Worm (Caenorhabditis elegans): ENCODE results near the gene F22B7.9.

F22B7.9 gene

DNA sequence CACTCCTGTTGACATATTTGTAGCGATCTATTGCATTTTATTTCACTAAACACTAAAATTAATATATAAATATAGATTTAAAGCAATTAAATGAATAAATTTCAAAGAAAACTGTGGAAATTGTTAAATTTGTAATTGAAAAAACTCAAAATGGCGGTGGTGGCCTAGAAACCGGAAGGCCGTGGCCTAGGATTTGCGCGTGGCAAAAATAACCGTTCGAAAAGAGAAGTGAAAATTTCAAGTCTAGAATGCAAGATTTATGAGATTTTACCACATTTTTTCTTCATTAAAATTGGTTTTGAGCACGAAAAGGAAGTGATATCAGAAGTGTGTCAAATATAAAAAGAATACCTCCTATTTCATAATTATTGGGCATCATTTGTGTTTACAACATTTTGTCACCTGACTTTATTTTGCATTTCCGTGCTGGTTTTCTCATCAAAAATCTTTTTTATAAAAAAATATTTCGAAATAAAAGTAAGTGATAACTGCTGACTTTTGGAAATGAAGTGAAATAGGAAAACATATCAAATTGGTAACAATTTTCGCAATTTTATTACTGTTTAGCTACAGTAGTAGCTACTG, 30.0 kb upstream of the F22B7.9 start, which contains the start of gene fli-1:
fli-1 (minus strand) TSS at position 58 of the 585 bp plus-strand sequence.
- TF ChIP-seq sptf-1 (tag; optimal IDR thresholded peaks at IDR 0.05), result peak; percentile 51
- no peak for TF ChIP-seq unc-39 (tag; optimal IDR thresholded peaks at IDR 0.05)

DNA sequence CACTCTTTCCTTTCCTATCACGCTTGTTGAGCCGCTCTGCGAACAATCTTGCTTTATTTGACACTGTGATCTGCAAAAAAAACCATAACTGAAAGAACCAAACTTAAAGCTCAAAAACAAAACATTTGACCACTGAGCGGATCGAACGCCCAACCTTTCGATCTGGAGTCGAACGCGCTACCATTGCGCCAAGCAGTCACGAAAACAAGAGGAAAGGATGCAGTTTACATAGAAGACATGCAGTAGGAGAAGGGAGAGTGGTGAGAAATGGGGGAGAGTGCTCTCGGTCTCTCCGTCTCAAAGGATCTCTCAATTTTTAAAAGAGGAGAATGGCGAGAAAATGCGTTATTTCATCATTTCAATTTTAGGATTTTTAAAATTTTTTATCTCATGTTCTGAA, 24.6 kb upstream of the F22B7.9 start:
- TF ChIP-seq zip-8 (tag; optimal IDR thresholded peaks at IDR 0.05) (no peak), sptf-1 (tag; optimal IDR thresholded peaks at IDR 0.05) (peak; percentile 98), unc-62 (GFP tag; optimal IDR thresholded peaks at IDR 0.05) (peak; percentile 43), ceh-83 (GFP tag; optimal IDR thresholded peaks at IDR 0.05) (peak; percentile 97), unc-39 (tag; optimal IDR thresholded peaks at IDR 0.05) (peak; percentile 33), snpc-4 (tag; optimal IDR thresholded peaks at IDR 0.05) (no peak), M03D4.4 (tag; optimal IDR thresholded peaks at IDR 0.05) (peak; percentile 96), sem-2 (GFP tag; optimal IDR thresholded peaks at IDR 0.05) (peak; percentile 94), drap-1 (GFP tag; optimal IDR thresholded peaks at IDR 0.05) (peak; percentile 98), nhr-2 (tag; optimal IDR thresholded peaks at IDR 0.05) (peak; percentile 20), nhr-237 (tag; optimal IDR thresholded peaks at IDR 0.05) (no peak), nhr-28 (tag; optimal IDR thresholded peaks at IDR 0.05) (peak; percentile 79), lin-13 (tag; optimal IDR thresholded peaks at IDR 0.05) (peak; percentile 22), ham-2 (GFP tag; optimal IDR thresholded peaks at IDR 0.05) (peak; percentile 91), cnd-1 (tag; optimal IDR thresholded peaks at IDR 0.05) (peak; percentile 95), pha-4 (tag; optimal IDR thresholded peaks at IDR 0.05) (peak; percentile 62), unc-120 (tag; optimal IDR thresholded peaks at IDR 0.05; ENCODE audit: poor library complexity, severe bottlenecking) (peak; percentile 90), nhr-12 (tag; optimal IDR thresholded peaks at IDR 0.05) (peak; percentile 22), bed-3 (GFP tag; optimal IDR thresholded peaks at IDR 0.05) (peak; percentile 91), blmp-1 (tag; optimal IDR thresholded peaks at IDR 0.05) (peak; percentile 50), mep-1 (tag; optimal IDR thresholded peaks at IDR 0.05) (peak; percentile 60), tbx-8 (GFP tag; optimal IDR thresholded peaks at IDR 0.05) (peak; percentile 89), mab-5 (tag; optimal IDR thresholded peaks at IDR 0.05) (no peak), lsy-2 (tag; optimal IDR thresholded peaks at IDR 0.05) (peak; percentile 66), lin-32 (GFP tag; optimal IDR thresholded peaks at IDR 0.05) (peak; percentile 95), elt-1 (tag; optimal IDR thresholded peaks at IDR 0.05; ENCODE audit: borderline replicate concordance, insufficient read depth) (peak; percentile 61), nhr-76 (tag; optimal IDR thresholded peaks at IDR 0.05) (no peak), ztf-11 (tag; optimal IDR thresholded peaks at IDR 0.05) (peak; percentile 61), ceh-43 (GFP tag; optimal IDR thresholded peaks at IDR 0.05) (peak; percentile 93), mls-2 (tag; optimal IDR thresholded peaks at IDR 0.05) (peak; percentile 98), elt-3 (tag; optimal IDR thresholded peaks at IDR 0.05) (peak; percentile 63), ceh-39 (tag; optimal IDR thresholded peaks at IDR 0.05) (peak; percentile 43), ces-1 (GFP tag; optimal IDR thresholded peaks at IDR 0.05) (peak; percentile 44), hlh-1 (tag; optimal IDR thresholded peaks at IDR 0.05) (peak; percentile 67), flh-1 (GFP tag; optimal IDR thresholded peaks at IDR 0.05) (peak; percentile 87)

DNA sequence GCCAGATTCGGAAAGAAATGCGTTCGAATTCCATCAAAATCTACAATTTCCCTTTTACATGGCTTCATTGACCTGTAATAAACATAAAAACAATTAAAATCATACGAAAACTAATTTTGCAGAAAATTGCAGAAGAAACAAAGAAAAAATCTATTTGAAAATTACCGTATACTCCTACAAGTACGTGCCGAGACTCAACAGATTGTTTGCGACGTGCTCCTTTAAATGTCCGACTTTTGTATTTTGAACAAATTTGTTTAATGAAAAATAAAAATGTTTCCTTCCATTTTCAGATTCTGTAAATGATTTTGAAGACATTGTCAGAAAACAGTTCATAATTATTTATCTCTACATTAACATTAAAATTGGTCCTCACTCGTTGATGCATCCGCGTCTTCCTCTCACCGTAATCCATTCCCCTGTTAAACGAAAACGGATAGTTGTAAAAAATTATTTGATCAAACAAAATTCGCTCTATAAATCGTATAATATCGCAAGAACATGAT, 21.3 kb upstream of the F22B7.9 start, which contains the start of gene pgl-2:
pgl-2 (minus strand) TSS at position 456 of the 506 bp plus-strand sequence.
- no peak for TF ChIP-seq nhr-28 (tag; optimal IDR thresholded peaks at IDR 0.05)
- no peak for TF ChIP-seq sem-2 (GFP tag; optimal IDR thresholded peaks at IDR 0.05)
- TF ChIP-seq lsy-2 (tag; optimal IDR thresholded peaks at IDR 0.05), result no peak
- no peak for TF ChIP-seq ceh-39 (tag; optimal IDR thresholded peaks at IDR 0.05)
- TF ChIP-seq pha-4 (tag; optimal IDR thresholded peaks at IDR 0.05), result no peak
- TF ChIP-seq hlh-1 (tag; optimal IDR thresholded peaks at IDR 0.05), result no peak
- no peak for TF ChIP-seq unc-39 (tag; optimal IDR thresholded peaks at IDR 0.05)
- TF ChIP-seq blmp-1 (tag; optimal IDR thresholded peaks at IDR 0.05), result no peak
- no peak for TF ChIP-seq tbx-8 (GFP tag; optimal IDR thresholded peaks at IDR 0.05)
- no peak for TF ChIP-seq mab-5 (tag; optimal IDR thresholded peaks at IDR 0.05)
- no peak for TF ChIP-seq sptf-1 (tag; optimal IDR thresholded peaks at IDR 0.05)
- no peak for TF ChIP-seq mls-2 (tag; optimal IDR thresholded peaks at IDR 0.05)
- TF ChIP-seq bed-3 (GFP tag; optimal IDR thresholded peaks at IDR 0.05), result no peak
- no peak for TF ChIP-seq drap-1 (GFP tag; optimal IDR thresholded peaks at IDR 0.05)
- no peak for TF ChIP-seq mep-1 (tag; optimal IDR thresholded peaks at IDR 0.05)

Measured in whole organism, mixed stage, embryonic.